ENCODE assay signal across 4 fruit fly cellular contexts in the genomic region with DNA sequence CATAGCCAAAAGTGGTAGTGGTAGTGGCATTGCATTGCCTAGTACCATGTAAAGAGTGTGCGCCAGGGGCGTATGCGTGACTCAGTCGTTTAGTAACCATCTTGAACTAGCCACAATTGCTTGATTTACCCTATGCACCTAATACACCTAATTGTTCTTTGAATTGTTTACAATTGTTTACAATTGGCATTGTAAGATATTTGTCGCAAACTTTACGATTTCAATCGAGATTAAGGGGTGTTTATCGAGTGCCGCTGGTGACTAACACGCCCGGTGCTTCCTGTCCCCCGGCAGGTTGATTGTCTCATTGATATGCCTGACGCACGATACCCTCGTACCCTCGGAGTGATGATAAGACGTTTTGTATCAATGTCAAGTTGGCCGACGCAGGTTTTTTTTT.
A peak's percentile ranks its signal among the peaks of the same experiment; 100 is the strongest.
TF ChIP-seq lines count a peak whose summit lies in the region.

No protein-coding gene starts in this region.

- TF ChIP-seq CTCF in whole organism, embryonic (GFP tag; optimal IDR thresholded peaks at IDR 0.05; lab: Kevin White, UChicago): no peak

TF ChIP-seq in whole organism, adult, 20 proteins besides CTCF, POLR2A, EP300 and RAD21:
- TF ChIP-seq Mnt (GFP tag; optimal IDR thresholded peaks at IDR 0.05; lab: Kevin White, UChicago) (peak; percentile 8), Hr96 (GFP tag; optimal IDR thresholded peaks at IDR 0.05; lab: Kevin White, UChicago) (peak; percentile 36), cnc (optimal IDR thresholded peaks at IDR 0.05; lab: Kevin White, UChicago) (no peak), CG12768 (GFP tag; optimal IDR thresholded peaks at IDR 0.05; lab: Kevin White, UChicago) (no peak), CG33017 (tag; optimal IDR thresholded peaks at IDR 0.05; lab: Kevin White, UChicago) (no peak), CG11617 (GFP tag; optimal IDR thresholded peaks at IDR 0.05; lab: Kevin White, UChicago) (peak; percentile 46), CG1620 (GFP tag; optimal IDR thresholded peaks at IDR 0.05; lab: Kevin White, UChicago) (no peak), cic (GFP tag; optimal IDR thresholded peaks at IDR 0.05; lab: Kevin White, UChicago) (peak; percentile 59), kay (GFP tag; lab: Kevin White, UChicago; ENCODE audit: borderline replicate concordance) (peak; percentile 54), CG7101 (tag; optimal IDR thresholded peaks at IDR 0.05; lab: Kevin White, UChicago) (peak; percentile 58), bab1 (GFP tag; optimal IDR thresholded peaks at IDR 0.05; lab: Kevin White, UChicago) (no peak), tj (GFP tag; optimal IDR thresholded peaks at IDR 0.05; lab: Kevin White, UChicago) (peak; percentile 30)

TF ChIP-seq in whole organism, embryonic, 481 proteins besides CTCF, POLR2A, EP300 and RAD21 (continues in another document):
- TF ChIP-seq org-1 (GFP tag; optimal IDR thresholded peaks at IDR 0.05; lab: Kevin White, UChicago): peak; percentile 2
- 0 out of 2 replicates have a peak, but pooled peaks have one; percentile 22 for TF ChIP-seq CG6272 (GFP tag; IDR thresholded peaks at IDR 0.05; lab: Robert Waterston, UW)
- 0 out of 2 replicates have a peak, but pooled peaks have one; percentile 38 for TF ChIP-seq ssp (GFP tag; IDR thresholded peaks at IDR 0.05; lab: Robert Waterston, UW)
- TF ChIP-seq ATbp (GFP tag; optimal IDR thresholded peaks at IDR 0.05; lab: Kevin White, UChicago): peak; percentile 20
- TF ChIP-seq CHES-1-like (GFP tag; optimal IDR thresholded peaks at IDR 0.05; lab: Kevin White, UChicago): peak; percentile 24
- peak; percentile 42 for TF ChIP-seq dmrt11E (tag; optimal IDR thresholded peaks at IDR 0.05; lab: Kevin White, UChicago)
- 0 out of 2 replicates have a peak, but pooled peaks have one; percentile 30 for TF ChIP-seq wor (GFP tag; IDR thresholded peaks at IDR 0.05; lab: Robert Waterston, UW)
- no peak for TF ChIP-seq zen (tag; optimal IDR thresholded peaks at IDR 0.05; lab: Kevin White, UChicago)
- TF ChIP-seq her (GFP tag; optimal IDR thresholded peaks at IDR 0.05; lab: Kevin White, UChicago): no peak
- TF ChIP-seq sqz (GFP tag; optimal IDR thresholded peaks at IDR 0.05; lab: Kevin White, UChicago): no peak
- peak; percentile 28 for TF ChIP-seq Chrac-16 (GFP tag; optimal IDR thresholded peaks at IDR 0.05; lab: Kevin White, UChicago)
- peak; percentile 37 for TF ChIP-seq shn (GFP tag; optimal IDR thresholded peaks at IDR 0.05; lab: Kevin White, UChicago)
- peak; percentile 69 for TF ChIP-seq CG10543 (GFP tag; optimal IDR thresholded peaks at IDR 0.05; lab: Kevin White, UChicago)
- TF ChIP-seq tio (GFP tag; optimal IDR thresholded peaks at IDR 0.05; lab: Kevin White, UChicago): peak; percentile 17
- TF ChIP-seq Fer2 (tag; optimal IDR thresholded peaks at IDR 0.05; lab: Kevin White, UChicago): no peak
- 0 out of 3 replicates have a peak, but pooled peaks have one; percentile 21 for TF ChIP-seq Optix (GFP tag; IDR thresholded peaks at IDR 0.05; lab: Robert Waterston, UW)
- peak; percentile 0 for TF ChIP-seq pros (GFP tag; optimal IDR thresholded peaks at IDR 0.05; lab: Kevin White, UChicago)
- TF ChIP-seq Mrtf (GFP tag; IDR thresholded peaks at IDR 0.05; lab: Robert Waterston, UW): 0 out of 3 replicates have a peak, but pooled peaks have one; percentile 11
- TF ChIP-seq CG32772 (GFP tag; IDR thresholded peaks at IDR 0.05; lab: Robert Waterston, UW): peak; percentile 45; the same call in 1 of the 2 replicates
- peak; percentile 41 for TF ChIP-seq Ssrp (tag; optimal IDR thresholded peaks at IDR 0.05; lab: Kevin White, UChicago)
- TF ChIP-seq dimm (GFP tag; IDR thresholded peaks at IDR 0.05; lab: Robert Waterston, UW): 0 out of 2 replicates have a peak, but pooled peaks have one; percentile 31
- no peak for TF ChIP-seq Trl (optimal IDR thresholded peaks at IDR 0.05; lab: Kevin White, UChicago)
- peak; percentile 35 for TF ChIP-seq Trl (GFP tag; optimal IDR thresholded peaks at IDR 0.05; lab: Kevin White, UChicago)

TF ChIP-seq in whole organism, prepupa, 60 proteins besides CTCF, POLR2A, EP300 and RAD21 (continues in another document):
- TF ChIP-seq Gug (GFP tag; IDR thresholded peaks at IDR 0.05; lab: Robert Waterston, UW) (no peak), CG6792 (GFP tag; optimal IDR thresholded peaks at IDR 0.05; lab: Kevin White, UChicago) (peak; percentile 7), svp (GFP tag; lab: Kevin White, UChicago) (peak; percentile 77), vri (GFP tag; optimal IDR thresholded peaks at IDR 0.05; lab: Kevin White, UChicago) (no peak), fd85E (GFP tag; optimal IDR thresholded peaks at IDR 0.05; lab: Kevin White, UChicago) (no peak), CG9139 (GFP tag; optimal IDR thresholded peaks at IDR 0.05; lab: Kevin White, UChicago) (no peak), CG34406 (GFP tag; optimal IDR thresholded peaks at IDR 0.05; lab: Kevin White, UChicago) (no peak), eg (GFP tag; IDR thresholded peaks at IDR 0.05; lab: Robert Waterston, UW) (peak; percentile 48; the same call in 1 of the 3 replicates), CG4318 (GFP tag; optimal IDR thresholded peaks at IDR 0.05; lab: Kevin White, UChicago) (no peak), achi (GFP tag; optimal IDR thresholded peaks at IDR 0.05; lab: Kevin White, UChicago) (peak; percentile 11), ss (GFP tag; optimal IDR thresholded peaks at IDR 0.05; lab: Kevin White, UChicago) (no peak), lz (GFP tag; optimal IDR thresholded peaks at IDR 0.05; lab: Kevin White, UChicago) (peak; percentile 9), CG6808 (GFP tag; optimal IDR thresholded peaks at IDR 0.05; lab: Kevin White, UChicago) (no peak), CG10631 (GFP tag; optimal IDR thresholded peaks at IDR 0.05; lab: Kevin White, UChicago) (peak; percentile 9), CG11294 (GFP tag; IDR thresholded peaks at IDR 0.05; lab: Robert Waterston, UW) (no peak), CG6276 (GFP tag; optimal IDR thresholded peaks at IDR 0.05; lab: Kevin White, UChicago) (no peak), Ets96B (tag; optimal IDR thresholded peaks at IDR 0.05; lab: Kevin White, UChicago) (no peak), Met (GFP tag; optimal IDR thresholded peaks at IDR 0.05; lab: Kevin White, UChicago) (no peak), fd59A (GFP tag; optimal IDR thresholded peaks at IDR 0.05; lab: Kevin White, UChicago) (peak; percentile 7), Lpt (GFP tag; optimal IDR thresholded peaks at IDR 0.05; lab: Kevin White, UChicago) (no peak), Blimp-1 (GFP tag; optimal IDR thresholded peaks at IDR 0.05; lab: Kevin White, UChicago) (no peak), pdm3 (GFP tag; optimal IDR thresholded peaks at IDR 0.05; lab: Kevin White, UChicago) (peak; percentile 40), CG10669 (GFP tag; optimal IDR thresholded peaks at IDR 0.05; lab: Kevin White, UChicago) (no peak), Eip78C (GFP tag; lab: Kevin White, UChicago) (peak; percentile 77), CG8319 (GFP tag; optimal IDR thresholded peaks at IDR 0.05; lab: Kevin White, UChicago) (no peak), CG15336 (GFP tag; IDR thresholded peaks at IDR 0.05; lab: Robert Waterston, UW) (no peak), CG3919 (GFP tag; optimal IDR thresholded peaks at IDR 0.05; lab: Kevin White, UChicago) (no peak), Sox14 (GFP tag; optimal IDR thresholded peaks at IDR 0.05; lab: Kevin White, UChicago) (no peak), esn (GFP tag; optimal IDR thresholded peaks at IDR 0.05; lab: Kevin White, UChicago) (no peak)

TF ChIP-seq in whole organism, pupa, 21 proteins besides CTCF, POLR2A, EP300 and RAD21:
- TF ChIP-seq CG34367 (tag; optimal IDR thresholded peaks at IDR 0.05; lab: Kevin White, UChicago): no peak
- no peak for TF ChIP-seq EcR (GFP tag; optimal IDR thresholded peaks at IDR 0.05; lab: Kevin White, UChicago)
- no peak for TF ChIP-seq D1 (tag; optimal IDR thresholded peaks at IDR 0.05; lab: Kevin White, UChicago)
- TF ChIP-seq CG10348 (GFP tag; IDR thresholded peaks at IDR 0.05; lab: Robert Waterston, UW): no peak
- no peak; the same call in 1 of the 2 replicates for TF ChIP-seq CG12605 (GFP tag; IDR thresholded peaks at IDR 0.05; lab: Robert Waterston, UW)
- no peak for TF ChIP-seq CG14655 (GFP tag; optimal IDR thresholded peaks at IDR 0.05; lab: Kevin White, UChicago)
- TF ChIP-seq Pif1B (GFP tag; optimal IDR thresholded peaks at IDR 0.05; lab: Kevin White, UChicago): no peak
- TF ChIP-seq CG8159 (tag; optimal IDR thresholded peaks at IDR 0.05; lab: Kevin White, UChicago): no peak
- no peak for TF ChIP-seq Ets98B (GFP tag; IDR thresholded peaks at IDR 0.05; lab: Robert Waterston, UW)
- TF ChIP-seq CG4496 (GFP tag; IDR thresholded peaks at IDR 0.05; lab: Robert Waterston, UW): peak; percentile 54; the same call in 2 of the 3 replicates
- TF ChIP-seq Snoo (tag; optimal IDR thresholded peaks at IDR 0.05; lab: Kevin White, UChicago): no peak
- no peak for TF ChIP-seq Pif1A (GFP tag; optimal IDR thresholded peaks at IDR 0.05; lab: Kevin White, UChicago)
- TF ChIP-seq CG8301 (tag; optimal IDR thresholded peaks at IDR 0.05; lab: Kevin White, UChicago): no peak
- peak; percentile 42 for TF ChIP-seq CG15710 (tag; optimal IDR thresholded peaks at IDR 0.05; lab: Kevin White, UChicago)
- no peak for TF ChIP-seq CG13204 (GFP tag; optimal IDR thresholded peaks at IDR 0.05; lab: Kevin White, UChicago)
- TF ChIP-seq CG32121 (GFP tag; IDR thresholded peaks at IDR 0.05; lab: Robert Waterston, UW): peak; percentile 22; the same call in 1 of the 2 replicates
- no peak for TF ChIP-seq gl (tag; optimal IDR thresholded peaks at IDR 0.05; lab: Kevin White, UChicago)
- peak; percentile 4 for TF ChIP-seq CG9948 (tag; optimal IDR thresholded peaks at IDR 0.05; lab: Kevin White, UChicago)
- no peak for TF ChIP-seq rn (GFP tag; IDR thresholded peaks at IDR 0.05; lab: Robert Waterston, UW)
- TF ChIP-seq CG17806 (tag; optimal IDR thresholded peaks at IDR 0.05; lab: Kevin White, UChicago): no peak
- TF ChIP-seq fd96Ca (GFP tag; IDR thresholded peaks at IDR 0.05; lab: Robert Waterston, UW): peak; percentile 52; the same call in 2 of the 3 replicates
